Fruit fly (Drosophila melanogaster): ENCODE results near the gene CG13055.
A peak's percentile ranks its signal among the peaks of the same experiment; 100 is the strongest.

- TF ChIP-seq CG33017 (tag; optimal IDR thresholded peaks at IDR 0.05) (no peak), Hr96 (GFP tag; optimal IDR thresholded peaks at IDR 0.05) (no peak), CG5204 (GFP tag; optimal IDR thresholded peaks at IDR 0.05) (no peak), tj (GFP tag; optimal IDR thresholded peaks at IDR 0.05) (no peak), cic (GFP tag; optimal IDR thresholded peaks at IDR 0.05) (peak; percentile 28), CG7045 (GFP tag; optimal IDR thresholded peaks at IDR 0.05) (no peak), cnc (optimal IDR thresholded peaks at IDR 0.05) (no peak), kay (GFP tag; ENCODE audit: borderline replicate concordance) (no peak), CG1620 (GFP tag; optimal IDR thresholded peaks at IDR 0.05) (peak; percentile 19)
Measured at dm6 chr3L:16231857-16232256, 20.3 kb downstream of the CG13055 start, which contains the start of the genes PDCD-5 and MED10.
